Fruit fly (Drosophila melanogaster): ENCODE measurements around the gene Tsen2.
A peak's percentile ranks its signal among the peaks of the same experiment; 100 is the strongest.

DNA sequence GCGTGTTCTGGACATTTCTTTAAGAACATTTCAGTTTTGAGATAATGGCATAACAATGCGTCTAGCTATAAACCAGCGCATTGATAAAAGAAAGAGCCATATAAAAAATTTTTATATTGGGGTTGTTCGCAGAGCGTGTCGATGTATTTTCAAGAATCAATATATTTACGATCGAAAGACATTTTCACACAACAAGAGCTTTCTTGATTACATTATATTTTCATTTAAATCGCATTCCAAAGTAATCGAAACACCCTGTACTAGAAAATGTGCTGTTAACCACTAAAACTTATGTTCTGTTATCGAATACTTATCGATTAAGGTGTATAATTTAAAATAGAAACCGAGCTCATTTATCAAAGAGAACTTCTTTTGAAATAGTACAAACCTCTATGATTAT lies 25.8 kb upstream of the Tsen2 start:
- TF ChIP-seq CG3032 (tag; optimal IDR thresholded peaks at IDR 0.05) = no peak
- no peak for TF ChIP-seq CG10669 (GFP tag; optimal IDR thresholded peaks at IDR 0.05)
- TF ChIP-seq net (GFP tag; optimal IDR thresholded peaks at IDR 0.05) = peak; percentile 26
- TF ChIP-seq CG3919 (GFP tag; optimal IDR thresholded peaks at IDR 0.05) = peak; percentile 62
- no peak for TF ChIP-seq CG11762 (GFP tag; optimal IDR thresholded peaks at IDR 0.05; ENCODE audit: insufficient read depth)
- no peak for TF ChIP-seq fkh (GFP tag; optimal IDR thresholded peaks at IDR 0.05)
- TF ChIP-seq topi (GFP tag; optimal IDR thresholded peaks at IDR 0.05) = peak; percentile 60
- peak; percentile 63 for TF ChIP-seq pdm3 (GFP tag; optimal IDR thresholded peaks at IDR 0.05)

Data from whole organism, prepupa.